Fruit fly (Drosophila melanogaster): Measurements from ENCODE around the gene CG9521.
A peak's percentile ranks its signal among the peaks of the same experiment; 100 is the strongest.

Gene CG9521

dm6 chrX:14882536-14883118 lies 29.6 kb upstream of the CG9521 start, which contains the start of the genes CG45064 and CG45065 (continued):
- TF ChIP-seq vfl (GFP tag; optimal IDR thresholded peaks at IDR 0.05), result peak; percentile 62
- peak; percentile 70 for TF ChIP-seq CG9932 (GFP tag; IDR thresholded peaks at IDR 0.05)
- TF ChIP-seq CG43689 (GFP tag; IDR thresholded peaks at IDR 0.05), result no peak
- peak; percentile 88 for TF ChIP-seq CG17361 (GFP tag; IDR thresholded peaks at IDR 0.05)
- peak; percentile 93 for TF ChIP-seq ATbp (GFP tag; optimal IDR thresholded peaks at IDR 0.05)
- TF ChIP-seq CG2678 (tag; optimal IDR thresholded peaks at IDR 0.05), result peak; percentile 93
- peak; percentile 86 for TF ChIP-seq wor (GFP tag; IDR thresholded peaks at IDR 0.05)
- peak; percentile 81 for TF ChIP-seq CG18599 (GFP tag; optimal IDR thresholded peaks at IDR 0.05)
- peak; percentile 64 for TF ChIP-seq CG6683 (GFP tag; optimal IDR thresholded peaks at IDR 0.05)
- peak; percentile 50 for TF ChIP-seq CTCF (GFP tag; optimal IDR thresholded peaks at IDR 0.05)
- peak; percentile 89 for TF ChIP-seq CG2712 (tag; optimal IDR thresholded peaks at IDR 0.05)
- peak; percentile 59 for TF ChIP-seq kay (GFP tag; optimal IDR thresholded peaks at IDR 0.05)
- peak; percentile 72 for TF ChIP-seq chn (GFP tag; optimal IDR thresholded peaks at IDR 0.05)
- no peak for TF ChIP-seq ash1 (GFP tag; optimal IDR thresholded peaks at IDR 0.05)
- TF ChIP-seq jigr1 (GFP tag; IDR thresholded peaks at IDR 0.05), result peak; percentile 74; the same call in 2 of the 3 replicates
- peak; percentile 11 for TF ChIP-seq slou (GFP tag; optimal IDR thresholded peaks at IDR 0.05)
- no peak for TF ChIP-seq CG13287 (GFP tag; IDR thresholded peaks at IDR 0.05; ENCODE audit: partially characterized antibody)
- peak in 1 of 2 experiments; percentile 77 for TF ChIP-seq Hr78 (GFP tag; optimal IDR thresholded peaks at IDR 0.05)
- TF ChIP-seq Ets97D (GFP tag; optimal IDR thresholded peaks at IDR 0.05), result peak; percentile 51
- peak; percentile 89 for TF ChIP-seq zfh1 (GFP tag; IDR thresholded peaks at IDR 0.05)
- TF ChIP-seq chm (GFP tag; IDR thresholded peaks at IDR 0.05), result no peak
- TF ChIP-seq CG11085 (GFP tag; IDR thresholded peaks at IDR 0.05), result no peak
- peak; percentile 90 for TF ChIP-seq stc (GFP tag; IDR thresholded peaks at IDR 0.05)
- TF ChIP-seq CG8089 (GFP tag; optimal IDR thresholded peaks at IDR 0.05), result peak; percentile 81
- TF ChIP-seq crp (GFP tag; optimal IDR thresholded peaks at IDR 0.05), result peak in 1 of 2 experiments; percentile 31
- TF ChIP-seq scrt (GFP tag; optimal IDR thresholded peaks at IDR 0.05), result peak; percentile 69
- peak; percentile 51; the same call in 1 of the 2 replicates for TF ChIP-seq bowl (GFP tag; IDR thresholded peaks at IDR 0.05)
- peak; percentile 56 for TF ChIP-seq wdn (GFP tag; IDR thresholded peaks at IDR 0.05)
- TF ChIP-seq CG11695 (GFP tag; IDR thresholded peaks at IDR 0.05), result peak; percentile 69; the same call in 2 of the 3 replicates
- peak; percentile 91 for TF ChIP-seq CG5953 (GFP tag; IDR thresholded peaks at IDR 0.05)
- peak; percentile 87 for TF ChIP-seq CG18262 (tag; optimal IDR thresholded peaks at IDR 0.05)
- peak; percentile 91 for TF ChIP-seq gem (tag; optimal IDR thresholded peaks at IDR 0.05)
- TF ChIP-seq CG6254 (GFP tag; optimal IDR thresholded peaks at IDR 0.05), result peak; percentile 80
- peak; percentile 31 for TF ChIP-seq Hand (GFP tag; optimal IDR thresholded peaks at IDR 0.05)
- TF ChIP-seq Camta (GFP tag; optimal IDR thresholded peaks at IDR 0.05), result peak; percentile 83
- peak; percentile 83 for TF ChIP-seq gsb-n (tag; optimal IDR thresholded peaks at IDR 0.05)
- TF ChIP-seq CG10321 (GFP tag; IDR thresholded peaks at IDR 0.05), result no peak
- peak; percentile 78 for TF ChIP-seq CG14710 (tag; optimal IDR thresholded peaks at IDR 0.05)
- no peak for TF ChIP-seq CG6791 (GFP tag; IDR thresholded peaks at IDR 0.05; ENCODE audit: partially characterized antibody)
- TF ChIP-seq kni (GFP tag; optimal IDR thresholded peaks at IDR 0.05), result peak; percentile 74
- TF ChIP-seq CG10543 (GFP tag; optimal IDR thresholded peaks at IDR 0.05), result peak; percentile 24
- peak; percentile 98 for TF ChIP-seq sens (GFP tag)
- TF ChIP-seq CG9876 (GFP tag; optimal IDR thresholded peaks at IDR 0.05), result peak; percentile 45
- TF ChIP-seq Deaf1 (tag; optimal IDR thresholded peaks at IDR 0.05), result peak; percentile 75
- peak; percentile 78 for TF ChIP-seq CG5180 (GFP tag; optimal IDR thresholded peaks at IDR 0.05)
- TF ChIP-seq CG2202 (tag; optimal IDR thresholded peaks at IDR 0.05), result peak; percentile 47
- peak; percentile 31 for TF ChIP-seq CG7928 (GFP tag; optimal IDR thresholded peaks at IDR 0.05)
- TF ChIP-seq CG7987 (GFP tag; optimal IDR thresholded peaks at IDR 0.05), result no peak
- peak; percentile 45; the same call in 1 of the 2 replicates for TF ChIP-seq E2f2 (GFP tag; IDR thresholded peaks at IDR 0.05)
- no peak for TF ChIP-seq gfzf (GFP tag; optimal IDR thresholded peaks at IDR 0.05)

Data from whole organism, embryonic.